Fruit fly (Drosophila melanogaster) whole organism, embryonic: Measurements from ENCODE around the gene east.

Source experiments
- CG10267 ChIP-seq: fragments of 200-800 bp; sonication (Bioruptor generic); optimal IDR thresholded peaks from 2 replicates; lab custom pipeline; 2018; ENCODE audit warnings: missing biosample characterization, mild to moderate bottlenecking, missing genetic modification characterization, moderate library complexity
- CG10274 ChIP-seq: fragments of 200-800 bp; sonication (Bioruptor generic); optimal IDR thresholded peaks from 3 replicates; lab custom pipeline; 2017; ENCODE audit warnings: missing biosample characterization, mild to moderate bottlenecking, missing genetic modification characterization
- CG32532 ChIP-seq: fragments of 200-800 bp; sonication (Bioruptor generic); IDR thresholded peaks from 2 replicates; pipeline ENCODE4 v1.3.6; 2022; ENCODE audit warnings: missing biosample characterization, missing genetic modification characterization
- CkIIα-i1 ChIP-seq: fragments of 200-800 bp; sonication (Bioruptor generic); IDR thresholded peaks from 2 replicates; pipeline ENCODE4 v1.3.6; 2022; ENCODE audit warnings: missing biosample characterization, missing genetic modification characterization
- Dp ChIP-seq: fragments of 200-800 bp; sonication (Bioruptor generic); optimal IDR thresholded peaks from 2 replicates; lab custom pipeline; 2018; ENCODE audit warnings: missing biosample characterization, mild to moderate bottlenecking, missing genetic modification characterization, moderate library complexity
- Sox100B ChIP-seq: fragments of 200-800 bp; sonication (Bioruptor generic); optimal IDR thresholded peaks from 3 replicates; lab custom pipeline; 2018; ENCODE audit warnings: missing biosample characterization, mild to moderate bottlenecking, missing genetic modification characterization
- chn ChIP-seq: fragments of 200-800 bp; sonication (Bioruptor generic); optimal IDR thresholded peaks from 2 replicates; lab custom pipeline; 2016; ENCODE audit warnings: missing biosample characterization, missing genetic modification characterization
- dmrt11E ChIP-seq: fragments of 200-800 bp; sonication (Bioruptor generic); optimal IDR thresholded peaks from 3 replicates; lab custom pipeline; 2018; ENCODE audit warnings: missing biosample characterization, mild to moderate bottlenecking, missing genetic modification characterization, moderate library complexity
- esg ChIP-seq: fragments of 200-800 bp; sonication (Bioruptor generic); conservative IDR thresholded peaks from 2 replicates; pipeline ENCODE4 v1.3.6; 2022; ENCODE audit warnings: missing biosample characterization, missing genetic modification characterization
- grn ChIP-seq: fragments of 200-800 bp; sonication (Bioruptor generic); optimal IDR thresholded peaks from 3 replicates; lab custom pipeline; 2017; ENCODE audit warnings: missing biosample characterization, missing genetic modification characterization
- gsb ChIP-seq: fragments of 200-800 bp; sonication (Bioruptor generic); IDR thresholded peaks from 2 replicates; pipeline ENCODE4 v1.3.6; 2022; ENCODE audit warnings: missing biosample characterization, missing genetic modification characterization
- lola ChIP-seq, 3 experiments: fragments of >200 bp in 2 of 3; fragments of 200-800 bp in 1 of 3; sonication (Bioruptor generic) in 1 of 3; optimal IDR thresholded peaks; 2 replicates each; lab custom pipeline; 2017 to 2019; ENCODE audit warnings: missing biosample characterization in 3 of 3, missing genetic modification characterization in 3 of 3, mild to moderate bottlenecking in 1 of 3, moderate library complexity in 1 of 3
- mirr ChIP-seq: fragments of 200-800 bp; sonication (Bioruptor generic); optimal IDR thresholded peaks from 3 replicates; lab custom pipeline; 2018; ENCODE audit warnings: missing biosample characterization, mild to moderate bottlenecking, missing genetic modification characterization

- TF ChIP-seq gsb (GFP tag; lab: Robert Waterston, UW), result no peak
- TF ChIP-seq Sox100B (GFP tag; lab: Kevin White, UChicago), result no peak
- TF ChIP-seq dmrt11E (tag; lab: Kevin White, UChicago), result no peak
- peak; percentile 80 for TF ChIP-seq CG10267 (tag; lab: Kevin White, UChicago)
- TF ChIP-seq CG10274 (GFP tag; lab: Kevin White, UChicago), result no peak
- no peak for TF ChIP-seq esg (GFP tag; lab: Robert Waterston, UW)
- no peak for TF ChIP-seq grn (GFP tag; lab: Kevin White, UChicago)
- no peak for TF ChIP-seq mirr (GFP tag; lab: Kevin White, UChicago)
- no peak for TF ChIP-seq chn (GFP tag; lab: Kevin White, UChicago)
- no peak for TF ChIP-seq lola (GFP tag; optimal IDR thresholded peaks at IDR 0.05; lab: Kevin White, UChicago)
- no peak for TF ChIP-seq CG32532 (GFP tag; lab: Robert Waterston, UW)
- TF ChIP-seq CkIIα-i1 (GFP tag; lab: Robert Waterston, UW), result no peak
- TF ChIP-seq Dp (GFP tag; lab: Kevin White, UChicago), result peak; percentile 74
Measured at dm6 chrX:2065073-2065472, 54.4 kb downstream of the east start, which contains the start of gene CG4281.
